Fruit fly (Drosophila melanogaster) whole organism: ENCODE results near the gene CG45081.

Experiments
- CG8478 ChIP-seq: fragments of >200 bp; optimal IDR thresholded peaks from 2 replicates; lab custom pipeline; 2018; ENCODE audit warnings: inconsistent platforms
- Dll ChIP-seq: fragments of >200 bp; optimal IDR thresholded peaks from 2 replicates; lab custom pipeline; 2017
- EcR ChIP-seq, 2 experiments: fragments of >200 bp; optimal IDR thresholded peaks; 2 replicates each; lab custom pipeline; 2017; ENCODE audit warnings: missing biosample characterization in 2 of 2, missing genetic modification characterization in 2 of 2, missing genetic modification reagents in 2 of 2
- pan ChIP-seq: fragments of >200 bp; optimal IDR thresholded peaks from 2 replicates; lab custom pipeline; 2017
- psq ChIP-seq: fragments of >200 bp; optimal IDR thresholded peaks from 2 replicates; lab custom pipeline; 2017
- usp ChIP-seq: fragments of >200 bp; optimal IDR thresholded peaks from 2 replicates; lab custom pipeline; 2017; ENCODE audit warnings: missing biosample characterization, missing genetic modification characterization, mixed read lengths

Gene CG45081

DNA sequence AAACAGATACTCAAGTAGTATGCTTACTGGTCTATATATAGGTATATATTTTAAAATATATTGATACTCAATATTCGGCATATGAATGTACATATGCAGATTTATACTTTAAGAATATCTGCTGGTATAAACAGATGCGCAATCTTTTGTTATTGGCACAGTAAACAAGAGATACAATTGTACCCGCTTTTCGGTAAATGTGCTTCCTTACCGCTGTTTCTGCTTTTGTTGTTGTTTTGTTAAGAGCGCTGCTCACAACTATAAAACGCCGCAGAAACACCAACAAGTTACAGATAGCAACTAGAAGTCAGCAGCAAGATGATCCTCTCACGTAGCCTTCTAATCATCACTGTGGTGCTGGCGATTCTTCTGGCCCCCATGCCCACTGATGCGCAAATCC lies at the start of gene CG45081:
Gene CG45081, plus strand, starts transcription at position 301 of the 400 bp plus-strand sequence.
- no peak for TF ChIP-seq pan (lab: Kevin White, UChicago)
- TF ChIP-seq Dll (lab: Kevin White, UChicago): no peak
- no peak for TF ChIP-seq EcR (GFP tag; optimal IDR thresholded peaks at IDR 0.05; lab: Kevin White, UChicago)
- TF ChIP-seq CG8478 (lab: Kevin White, UChicago): no peak
- no peak for TF ChIP-seq usp (GFP tag; lab: Kevin White, UChicago)
- no peak for TF ChIP-seq psq (lab: Kevin White, UChicago)

DNA sequence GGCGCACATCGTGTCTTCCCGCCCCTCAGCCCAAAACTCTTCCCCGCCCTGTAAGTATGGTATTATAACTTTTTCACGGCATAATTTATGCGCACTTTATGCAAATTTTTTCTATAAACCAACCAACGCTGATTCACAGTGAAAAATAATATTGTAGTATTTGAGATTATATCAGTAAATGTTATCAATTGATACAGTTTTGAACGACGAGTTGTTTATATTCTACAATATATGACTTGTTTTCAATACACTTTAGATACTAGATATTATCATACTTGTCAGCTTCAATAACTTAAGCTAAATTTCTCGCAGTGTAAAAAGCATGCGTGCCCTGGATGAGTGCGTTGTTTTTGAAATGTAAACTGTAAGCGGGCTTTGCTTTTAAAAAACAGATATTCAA lies 49.5 kb upstream of the CG45081 start:
- TF ChIP-seq Dll (lab: Kevin White, UChicago) (no peak), psq (lab: Kevin White, UChicago) (no peak), EcR (GFP tag; optimal IDR thresholded peaks at IDR 0.05; lab: Kevin White, UChicago) (no peak), pan (lab: Kevin White, UChicago) (no peak)

DNA sequence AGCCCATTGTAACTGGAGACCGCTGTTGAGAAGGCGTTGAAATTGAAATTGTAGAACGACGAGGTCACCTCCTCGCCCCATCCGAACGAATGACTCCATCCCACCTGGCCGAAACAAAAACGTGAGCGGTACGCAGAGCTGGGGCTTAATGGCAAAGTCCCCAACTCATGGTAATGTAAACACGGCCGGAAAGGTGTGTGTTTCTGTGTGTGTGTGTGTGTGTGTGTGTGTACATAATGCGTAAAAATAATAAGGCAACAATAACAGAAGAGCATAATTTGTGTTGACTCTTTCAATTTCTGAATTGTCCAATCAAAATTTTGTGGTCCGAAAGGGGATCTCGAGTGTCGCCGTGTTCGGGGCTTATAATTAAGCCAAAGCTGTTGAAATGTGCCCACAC lies 44.4 kb upstream of the CG45081 start:
- TF ChIP-seq EcR (GFP tag; optimal IDR thresholded peaks at IDR 0.05; lab: Kevin White, UChicago) (no peak), psq (lab: Kevin White, UChicago) (no peak), Dll (lab: Kevin White, UChicago) (no peak), CG8478 (lab: Kevin White, UChicago) (no peak)

DNA sequence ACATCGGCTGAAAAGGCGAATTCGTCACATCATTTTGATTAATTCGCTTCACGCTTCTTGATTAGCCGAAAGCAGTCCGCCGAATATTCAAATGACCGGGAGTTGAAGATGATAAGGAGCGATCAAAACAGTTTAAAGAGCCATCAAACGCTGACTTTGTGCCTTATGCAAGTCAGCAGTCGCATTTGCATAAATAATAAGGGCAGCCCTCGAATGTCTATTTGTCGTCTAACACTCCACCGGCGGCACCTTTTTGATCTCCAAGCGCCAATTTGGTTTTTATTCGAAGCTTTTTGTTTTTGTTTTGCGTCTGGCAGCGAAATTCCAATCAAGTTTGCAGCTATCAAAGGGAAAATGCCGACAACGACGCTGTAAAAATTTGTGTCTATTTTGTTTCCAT lies 40.2 kb upstream of the CG45081 start:
- TF ChIP-seq EcR (GFP tag; optimal IDR thresholded peaks at IDR 0.05; lab: Kevin White, UChicago) (no peak), pan (lab: Kevin White, UChicago) (no peak), Dll (lab: Kevin White, UChicago) (no peak), psq (lab: Kevin White, UChicago) (no peak), CG8478 (lab: Kevin White, UChicago) (no peak), usp (GFP tag; lab: Kevin White, UChicago) (no peak)

DNA sequence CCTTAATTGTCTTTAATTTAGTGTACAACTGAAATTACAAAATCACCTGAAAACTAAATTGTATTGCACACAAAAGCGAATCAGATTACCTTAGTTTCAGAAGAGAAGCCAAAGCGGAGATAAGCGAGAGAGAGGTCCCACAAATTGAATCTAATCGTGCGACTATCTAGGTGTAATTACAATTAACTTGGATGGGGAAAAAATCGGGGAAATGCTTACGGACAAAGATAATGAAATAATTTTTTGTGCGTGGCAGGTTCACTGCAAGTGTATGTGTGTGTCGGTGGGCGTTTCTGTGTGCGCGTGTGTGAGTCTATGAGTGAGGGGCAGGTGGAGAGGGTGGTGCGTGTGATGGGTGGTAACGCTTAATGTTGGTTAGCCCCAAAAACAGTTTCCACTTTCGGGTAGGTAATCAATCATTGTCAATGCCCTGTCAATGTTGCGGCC lies 37.5 kb upstream of the CG45081 start:
- TF ChIP-seq CG8478 (lab: Kevin White, UChicago) (no peak), EcR (GFP tag; optimal IDR thresholded peaks at IDR 0.05; lab: Kevin White, UChicago) (no peak), usp (GFP tag; lab: Kevin White, UChicago) (no peak), psq (lab: Kevin White, UChicago) (no peak), Dll (lab: Kevin White, UChicago) (no peak), pan (lab: Kevin White, UChicago) (no peak)

DNA sequence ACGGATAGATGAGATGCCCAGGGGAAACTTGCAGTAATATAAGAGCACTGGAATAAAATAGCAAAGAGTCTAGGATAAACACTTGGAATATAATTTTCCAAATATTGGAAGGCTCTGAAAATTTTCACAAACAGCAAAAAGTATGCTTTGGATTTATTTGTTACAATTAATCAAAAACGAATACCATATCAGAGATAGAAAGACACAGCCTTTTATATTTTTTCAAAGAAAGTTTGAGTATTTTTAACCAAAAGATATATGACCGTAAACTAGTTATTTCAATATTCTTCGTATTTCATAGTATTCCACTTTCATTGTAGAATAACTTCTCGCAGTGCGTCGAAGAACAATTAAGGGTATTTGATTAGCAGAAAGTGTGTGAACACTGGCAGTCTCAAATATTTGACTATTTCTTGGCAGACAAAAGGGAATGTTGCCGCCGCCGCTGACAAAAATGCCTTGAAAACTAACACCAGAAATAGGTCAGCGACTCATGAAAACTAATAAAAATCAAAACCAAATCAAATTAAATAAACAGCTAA lies 36.9 kb upstream of the CG45081 start:
- no peak for TF ChIP-seq CG8478 (lab: Kevin White, UChicago)
- TF ChIP-seq psq (lab: Kevin White, UChicago): no peak
- TF ChIP-seq Dll (lab: Kevin White, UChicago): no peak
- TF ChIP-seq pan (lab: Kevin White, UChicago): no peak
- no peak for TF ChIP-seq usp (GFP tag; lab: Kevin White, UChicago)
- no peak for TF ChIP-seq EcR (GFP tag; optimal IDR thresholded peaks at IDR 0.05; lab: Kevin White, UChicago)

DNA sequence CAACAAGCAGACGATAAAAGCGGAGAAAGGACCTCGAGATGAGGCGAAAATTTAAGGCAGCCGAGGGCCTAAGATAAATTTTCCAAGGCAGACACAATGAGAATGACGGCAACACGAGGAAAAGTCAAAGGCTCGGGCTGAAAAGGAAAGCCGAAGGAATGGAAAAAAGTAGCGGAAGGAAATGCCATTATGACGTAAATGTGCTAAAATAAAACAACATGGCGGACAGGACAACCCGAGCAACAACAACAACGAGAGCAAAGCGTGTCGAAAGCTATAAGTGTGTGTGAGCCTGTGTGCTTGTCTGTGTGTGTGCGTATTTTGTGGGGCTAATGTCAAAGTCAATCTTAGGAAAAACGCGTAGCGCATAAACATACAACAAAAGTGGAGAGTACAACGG lies 36.4 kb upstream of the CG45081 start:
- no peak for TF ChIP-seq psq (lab: Kevin White, UChicago)
- TF ChIP-seq EcR (GFP tag; optimal IDR thresholded peaks at IDR 0.05; lab: Kevin White, UChicago): no peak
- no peak for TF ChIP-seq CG8478 (lab: Kevin White, UChicago)
- no peak for TF ChIP-seq Dll (lab: Kevin White, UChicago)
- TF ChIP-seq pan (lab: Kevin White, UChicago): no peak
- TF ChIP-seq usp (GFP tag; lab: Kevin White, UChicago): no peak

DNA sequence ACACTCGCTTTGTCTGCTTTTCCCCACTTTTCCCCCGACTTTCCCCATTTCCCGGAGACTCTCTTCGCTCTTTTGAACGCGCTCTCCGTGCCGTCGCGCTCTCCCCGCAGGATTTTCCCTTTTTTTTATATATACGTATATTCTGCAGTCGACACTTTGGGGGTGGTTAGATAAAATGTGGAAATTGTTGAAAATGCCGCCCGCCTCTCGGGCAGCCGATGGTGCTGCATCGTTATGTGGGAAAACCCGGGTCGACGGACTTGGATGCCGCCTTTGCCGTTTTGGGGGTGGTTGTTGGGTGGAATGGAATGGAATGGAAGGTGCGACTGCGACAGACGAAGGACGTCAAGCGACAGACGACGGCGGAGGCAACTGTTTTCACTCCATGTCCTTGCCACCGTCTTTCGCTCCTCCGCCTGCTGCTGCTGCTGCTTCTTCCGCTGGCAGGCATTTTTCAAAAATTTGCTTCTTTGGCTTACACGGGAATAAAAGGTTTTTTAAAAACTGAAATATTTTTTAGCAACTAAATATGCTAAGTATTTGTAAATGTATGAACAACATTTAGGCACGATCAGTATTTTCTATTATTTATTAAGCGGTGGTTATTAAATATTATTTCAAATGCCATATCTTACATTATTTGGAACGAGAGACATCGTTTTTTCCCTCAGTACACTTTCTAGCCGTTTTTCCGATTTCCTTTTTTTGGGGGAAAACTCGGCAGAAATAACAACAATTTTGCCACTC lies 34.9 kb upstream of the CG45081 start:
- TF ChIP-seq CG8478 (lab: Kevin White, UChicago) (no peak), EcR (GFP tag; optimal IDR thresholded peaks at IDR 0.05; lab: Kevin White, UChicago) (no peak), psq (lab: Kevin White, UChicago) (no peak), usp (GFP tag; lab: Kevin White, UChicago) (no peak), pan (lab: Kevin White, UChicago) (no peak), Dll (lab: Kevin White, UChicago) (no peak)

DNA sequence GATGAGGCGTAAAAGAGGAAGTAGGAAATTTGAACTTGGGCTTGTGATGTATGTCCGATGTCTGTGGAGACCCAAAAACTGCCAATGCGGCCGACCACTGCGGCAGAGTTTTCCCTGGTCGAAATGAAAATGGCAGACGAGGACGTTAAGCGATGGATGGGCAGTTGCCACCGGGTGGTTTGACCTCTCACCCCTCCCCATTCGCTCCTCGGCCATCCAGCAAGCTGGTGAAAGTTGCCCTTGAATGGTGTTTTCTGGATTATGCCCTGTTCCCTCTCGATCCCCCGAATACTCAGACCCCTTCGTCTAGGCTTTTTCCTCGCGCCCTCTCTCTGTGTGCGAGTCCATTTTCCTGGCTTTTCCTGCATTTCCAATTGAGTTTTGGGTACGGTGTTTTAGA lies 34.3 kb upstream of the CG45081 start:
- TF ChIP-seq Dll (lab: Kevin White, UChicago): no peak
- TF ChIP-seq CG8478 (lab: Kevin White, UChicago): no peak
- no peak for TF ChIP-seq psq (lab: Kevin White, UChicago)
- TF ChIP-seq pan (lab: Kevin White, UChicago): no peak
- TF ChIP-seq EcR (GFP tag; optimal IDR thresholded peaks at IDR 0.05; lab: Kevin White, UChicago): no peak

DNA sequence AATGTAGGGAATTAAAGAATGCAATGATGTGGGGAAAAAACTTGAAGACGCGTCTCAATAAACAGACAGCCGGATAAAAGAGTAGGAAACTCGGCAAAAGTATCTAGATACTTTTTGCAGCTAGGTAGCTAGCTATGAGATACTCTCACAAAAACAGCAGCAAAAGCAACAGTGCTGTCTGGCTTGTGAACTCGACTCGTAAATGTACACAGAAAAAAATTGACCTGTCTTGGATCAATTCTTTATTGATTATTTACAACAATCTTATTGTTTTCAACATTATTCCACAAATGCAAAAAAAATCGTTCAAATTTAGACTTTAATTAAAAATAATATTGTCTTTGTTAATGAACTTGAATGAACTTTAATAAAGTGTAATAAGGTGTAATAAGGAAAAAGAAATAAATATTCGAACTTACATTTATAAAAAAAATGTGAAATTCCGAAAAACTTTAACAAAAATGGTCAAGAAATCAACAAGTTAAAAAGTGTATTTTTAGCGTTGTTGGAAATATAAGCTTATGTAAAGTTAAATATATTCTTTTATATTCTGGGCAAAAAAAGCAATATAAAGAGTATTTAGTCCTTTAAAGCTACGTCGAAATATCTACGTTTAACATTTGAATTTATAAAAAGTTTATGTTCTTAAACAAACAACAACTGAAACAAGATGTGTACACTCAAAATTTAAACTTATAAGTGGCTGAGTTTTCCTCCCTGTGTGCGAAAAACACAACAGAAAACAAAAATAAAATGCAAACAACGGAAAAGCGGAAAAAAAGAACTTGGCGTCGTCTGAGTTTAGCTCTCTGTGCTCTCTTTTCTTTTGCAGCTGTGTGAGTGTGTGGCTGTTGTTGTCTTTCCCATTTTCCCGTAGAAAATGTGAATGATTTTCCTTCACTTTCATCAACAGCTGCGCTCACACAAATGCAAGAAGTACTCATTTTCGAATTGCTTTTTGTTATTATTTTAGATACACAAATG lies 31.8 kb upstream of the CG45081 start:
- no peak for TF ChIP-seq usp (GFP tag; lab: Kevin White, UChicago)
- TF ChIP-seq EcR (GFP tag; optimal IDR thresholded peaks at IDR 0.05; lab: Kevin White, UChicago): no peak
- no peak for TF ChIP-seq pan (lab: Kevin White, UChicago)
- TF ChIP-seq psq (lab: Kevin White, UChicago): no peak
- TF ChIP-seq CG8478 (lab: Kevin White, UChicago): no peak
- TF ChIP-seq Dll (lab: Kevin White, UChicago): no peak
